Worm (Caenorhabditis elegans) whole organism, L3 larva: ENCODE data around the gene enri-1.

ENCODE experiments used
- aly-2 ChIP-seq: fragments of 150-350 bp; optimal IDR thresholded peaks from 2 replicates; lab custom pipeline; 2014; ENCODE audit warnings: missing biosample characterization, missing genetic modification characterization
- ama-1 ChIP-seq: fragments of 150-350 bp; optimal IDR thresholded peaks from 2 replicates; lab custom pipeline; 2018
- ceh-28 ChIP-seq: fragments of 150-350 bp; optimal IDR thresholded peaks from 2 replicates; lab custom pipeline; 2014; ENCODE audit warnings: missing biosample characterization, missing genetic modification reagents, missing genetic modification characterization
- elt-3 ChIP-seq, 3 experiments: fragments of 150-350 bp in 1 of 3; sonication (generic microtip) in 2 of 3; optimal IDR thresholded peaks; 2 replicates in 2 of 3; 4 replicates in 1 of 3; lab custom pipeline; 2014 to 2017; ENCODE audit warnings: missing biosample characterization in 3 of 3, missing genetic modification characterization in 3 of 3
- fos-1 ChIP-seq: fragments of 150-350 bp; optimal IDR thresholded peaks from 2 replicates; lab custom pipeline; 2014; ENCODE audit warnings: missing biosample characterization, missing genetic modification characterization
- lin-39 ChIP-seq: fragments of 150-350 bp; optimal IDR thresholded peaks from 2 replicates; lab custom pipeline; 2018; ENCODE audit warnings: missing biosample characterization, missing genetic modification reagents, missing genetic modification characterization
- mdl-1 ChIP-seq: fragments of 150-350 bp; optimal IDR thresholded peaks from 2 replicates; lab custom pipeline; 2014; ENCODE audit warnings: missing biosample characterization, missing genetic modification characterization
- nhr-12 ChIP-seq: fragments of 150-350 bp; optimal IDR thresholded peaks from 2 replicates; lab custom pipeline; 2014; ENCODE audit warnings: missing biosample characterization, missing genetic modification characterization
- nhr-23 ChIP-seq: fragments of 150-350 bp; optimal IDR thresholded peaks from 2 replicates; lab custom pipeline; 2014; ENCODE audit warnings: missing biosample characterization, missing genetic modification reagents, missing genetic modification characterization
- nhr-76 ChIP-seq: fragments of 150-350 bp; sonication (generic microtip); optimal IDR thresholded peaks from 5 replicates; lab custom pipeline; 2014; ENCODE audit warnings: missing biosample characterization, missing genetic modification characterization
- sea-2 ChIP-seq: fragments of 150-350 bp; sonication (generic microtip); optimal IDR thresholded peaks from 4 replicates; lab custom pipeline; 2014; ENCODE audit warnings: missing biosample characterization, missing genetic modification reagents, missing genetic modification characterization

DNA sequence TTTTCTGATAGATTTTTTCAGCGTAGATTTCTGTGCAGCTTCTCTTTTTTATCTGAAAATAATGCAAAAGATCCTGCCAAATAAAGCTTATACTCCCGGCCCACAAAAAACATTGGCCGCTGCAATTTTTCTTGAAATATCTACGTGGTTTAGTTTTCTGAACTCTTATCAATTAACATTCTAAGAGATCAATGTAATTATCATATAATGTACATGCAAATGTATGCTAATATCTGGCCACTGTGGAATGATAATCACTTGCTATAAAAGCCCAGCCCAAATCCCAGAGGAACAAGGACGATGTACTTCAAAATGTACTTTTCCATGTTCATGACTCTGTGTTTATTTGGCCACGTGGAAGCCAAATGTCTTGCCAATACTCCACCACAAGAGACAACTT, 13.1 kb upstream of the enri-1 start, which contains the start of gene F43C11.2:
- TF ChIP-seq mdl-1 (tag; lab: Kevin White, UChicago), result no peak
- TF ChIP-seq lin-39 (tag; lab: Kevin White, UChicago), result no peak
- no peak for TF ChIP-seq elt-3 (tag; optimal IDR thresholded peaks at IDR 0.05; lab: Kevin White, UChicago)
- no peak for TF ChIP-seq sea-2 (GFP tag; lab: Kevin White, UChicago)
- TF ChIP-seq ama-1 (lab: Kevin White, UChicago), result no peak
- TF ChIP-seq nhr-12 (tag; lab: Kevin White, UChicago), result no peak
- no peak for TF ChIP-seq ceh-28
- no peak for TF ChIP-seq fos-1 (tag; lab: Kevin White, UChicago)
- TF ChIP-seq nhr-76 (tag; lab: Kevin White, UChicago), result no peak
- no peak for TF ChIP-seq aly-2
- TF ChIP-seq nhr-23 (tag; lab: Kevin White, UChicago), result no peak
